Fruit fly (Drosophila melanogaster) whole organism, embryonic: Measurements from ENCODE around the gene Ttc19.
A peak's percentile ranks its signal among the peaks of the same experiment; 100 is the strongest.

Experiments used
- Aef1 ChIP-seq: fragments of 200-800 bp; sonication (Bioruptor generic); IDR thresholded peaks from 3 replicates; pipeline ENCODE4 v1.3.6; 2022; ENCODE audit warnings: missing biosample characterization, missing genetic modification characterization
- Bgb ChIP-seq: fragments of 200-800 bp; sonication (Bioruptor generic); IDR thresholded peaks from 2 replicates; pipeline ENCODE4 v1.3.6; 2022; ENCODE audit warnings: missing biosample characterization, missing genetic modification characterization; ENCODE audit not compliant: partially characterized antibody
- CG10543 ChIP-seq: fragments of 200-800 bp; sonication (Bioruptor generic); optimal IDR thresholded peaks from 3 replicates; lab custom pipeline; 2017; ENCODE audit warnings: missing biosample characterization, mild to moderate bottlenecking, missing genetic modification characterization, moderate library complexity
- CG10654 ChIP-seq: fragments of 200-800 bp; sonication (Bioruptor generic); optimal IDR thresholded peaks from 2 replicates; lab custom pipeline; 2016; ENCODE audit warnings: missing biosample characterization, missing genetic modification characterization
- CG11398 ChIP-seq: fragments of 200-800 bp; sonication (Bioruptor generic); optimal IDR thresholded peaks from 2 replicates; lab custom pipeline; 2016; ENCODE audit warnings: missing biosample characterization, missing genetic modification characterization
- CG12769 ChIP-seq: fragments of 200-800 bp; sonication (Bioruptor generic); optimal IDR thresholded peaks from 2 replicates; lab custom pipeline; 2019; ENCODE audit warnings: missing biosample characterization, mild to moderate bottlenecking, missing genetic modification characterization, moderate library complexity
- CG17612 ChIP-seq: fragments of 200-800 bp; sonication (Bioruptor generic); IDR thresholded peaks from 2 replicates; pipeline ENCODE4 v1.3.6; 2022; ENCODE audit warnings: missing biosample characterization, missing genetic modification characterization
- CG2116 ChIP-seq: fragments of 200-800 bp; sonication (Bioruptor generic); optimal IDR thresholded peaks from 3 replicates; lab custom pipeline; 2018; ENCODE audit warnings: missing biosample characterization, mild to moderate bottlenecking, missing genetic modification characterization
- CG30431 ChIP-seq: fragments of 200-800 bp; sonication (Bioruptor generic); optimal IDR thresholded peaks from 2 replicates; lab custom pipeline; 2017; ENCODE audit warnings: missing biosample characterization, missing genetic modification characterization
- CG3065 ChIP-seq: fragments of 200-800 bp; sonication (Bioruptor generic); optimal IDR thresholded peaks from 2 replicates; lab custom pipeline; 2016; ENCODE audit warnings: missing biosample characterization, missing genetic modification characterization
- CG31388 ChIP-seq: fragments of 200-800 bp; sonication (Bioruptor generic); optimal IDR thresholded peaks from 2 replicates; lab custom pipeline; 2016; ENCODE audit warnings: missing biosample characterization, missing genetic modification characterization
- CG3847 ChIP-seq: fragments of 200-800 bp; sonication (Bioruptor generic); IDR thresholded peaks from 2 replicates; pipeline ENCODE4 v1.3.6; 2022; ENCODE audit warnings: missing biosample characterization, missing genetic modification characterization
- CG4854 ChIP-seq: fragments of 200-800 bp; sonication (Bioruptor generic); optimal IDR thresholded peaks from 2 replicates; lab custom pipeline; 2016; ENCODE audit warnings: missing biosample characterization, missing genetic modification characterization, inconsistent platforms
- CG7786 ChIP-seq: fragments of 200-800 bp; sonication (Bioruptor generic); optimal IDR thresholded peaks from 2 replicates; lab custom pipeline; 2016; ENCODE audit warnings: missing biosample characterization, missing genetic modification characterization
- CG9797 ChIP-seq: fragments of 200-800 bp; sonication (Bioruptor generic); optimal IDR thresholded peaks from 3 replicates; lab custom pipeline; 2018; ENCODE audit warnings: missing biosample characterization, mild to moderate bottlenecking, missing genetic modification characterization
- CrebB ChIP-seq: fragments of 200-800 bp; sonication (Bioruptor generic); optimal IDR thresholded peaks from 3 replicates; lab custom pipeline; 2018; ENCODE audit warnings: missing biosample characterization, mild to moderate bottlenecking, missing genetic modification characterization
- D19A ChIP-seq: fragments of 200-800 bp; optimal IDR thresholded peaks from 3 replicates; lab custom pipeline; 2019; ENCODE audit warnings: missing biosample characterization, mild to moderate bottlenecking, missing genetic modification characterization, moderate library complexity
- Drgx ChIP-seq: fragments of 200-800 bp; sonication (Bioruptor generic); IDR thresholded peaks from 2 replicates; pipeline ENCODE4 v1.3.6; 2022; ENCODE audit warnings: missing biosample characterization, missing genetic modification characterization
- HHEX ChIP-seq: fragments of 200-800 bp; sonication (Bioruptor generic); optimal IDR thresholded peaks from 3 replicates; lab custom pipeline; 2017; ENCODE audit warnings: missing biosample characterization, mild to moderate bottlenecking, missing genetic modification characterization, missing genetic modification reagents
- Hr51 ChIP-seq, 2 experiments: fragments of 200-800 bp; sonication (Bioruptor generic); optimal IDR thresholded peaks; 2 replicates in 1 of 2; 3 replicates in 1 of 2; lab custom pipeline; 2016 to 2018; ENCODE audit warnings: missing biosample characterization in 2 of 2, missing genetic modification characterization in 2 of 2, mild to moderate bottlenecking in 1 of 2, moderate library complexity in 1 of 2
- Max ChIP-seq: fragments of 200-800 bp; sonication (Bioruptor generic); optimal IDR thresholded peaks from 2 replicates; lab custom pipeline; 2016; ENCODE audit warnings: missing biosample characterization, mild to moderate bottlenecking, missing genetic modification characterization
- Mes4 ChIP-seq: fragments of 200-800 bp; sonication (Bioruptor generic); optimal IDR thresholded peaks from 2 replicates; lab custom pipeline; 2016; ENCODE audit warnings: missing biosample characterization, missing genetic modification characterization
- Nf-YB ChIP-seq: fragments of 200-800 bp; sonication (Bioruptor generic); optimal IDR thresholded peaks from 3 replicates; lab custom pipeline; 2019; ENCODE audit warnings: missing biosample characterization, mild to moderate bottlenecking, missing genetic modification characterization, moderate library complexity
- Oaz ChIP-seq: fragments of 200-800 bp; sonication (Bioruptor generic); IDR thresholded peaks from 2 replicates; pipeline ENCODE4 v1.3.6; 2022; ENCODE audit warnings: missing biosample characterization, missing genetic modification characterization
- Optix ChIP-seq: fragments of 200-800 bp; sonication (Bioruptor generic); IDR thresholded peaks from 3 replicates; pipeline ENCODE4 v1.3.6; 2022; ENCODE audit warnings: missing biosample characterization, missing genetic modification characterization
- Rfx ChIP-seq: fragments of 200-800 bp; sonication (Bioruptor generic); IDR thresholded peaks from 2 replicates; pipeline ENCODE4 v1.3.6; 2022; ENCODE audit warnings: missing biosample characterization, missing genetic modification characterization
- Scr ChIP-seq: fragments of 200-800 bp; sonication (Bioruptor generic); IDR thresholded peaks from 2 replicates; pipeline ENCODE4 v1.3.6; 2022; ENCODE audit warnings: missing biosample characterization, missing genetic modification characterization; ENCODE audit not compliant: partially characterized antibody
- Sry-δ ChIP-seq: fragments of 200-800 bp; sonication (Bioruptor generic); optimal IDR thresholded peaks from 2 replicates; lab custom pipeline; 2016; ENCODE audit warnings: missing biosample characterization, missing genetic modification characterization
- ac ChIP-seq: fragments of 200-800 bp; sonication (Bioruptor generic); optimal IDR thresholded peaks from 3 replicates; lab custom pipeline; 2017; ENCODE audit warnings: missing biosample characterization, mild to moderate bottlenecking, missing genetic modification characterization
- ato ChIP-seq: fragments of 200-800 bp; sonication (Bioruptor generic); IDR thresholded peaks from 2 replicates; pipeline ENCODE4 v1.3.6; 2022; ENCODE audit warnings: missing biosample characterization, missing genetic modification characterization; ENCODE audit not compliant: partially characterized antibody
- bowl ChIP-seq: fragments of 200-800 bp; sonication (Bioruptor generic); IDR thresholded peaks from 2 replicates; pipeline ENCODE4 v1.3.6; 2022; ENCODE audit warnings: missing biosample characterization, missing genetic modification characterization
- dm ChIP-seq: fragments of 200-800 bp; sonication (Bioruptor generic); optimal IDR thresholded peaks from 3 replicates; lab custom pipeline; 2016; ENCODE audit warnings: missing biosample characterization, missing genetic modification characterization
- fd3F ChIP-seq: fragments of 200-800 bp; sonication (Bioruptor generic); optimal IDR thresholded peaks from 2 replicates; lab custom pipeline; 2018; ENCODE audit warnings: missing biosample characterization, mild to moderate bottlenecking, missing genetic modification characterization, moderate library complexity
- fu2 ChIP-seq: fragments of 200-800 bp; sonication (Bioruptor generic); optimal IDR thresholded peaks from 2 replicates; lab custom pipeline; 2016; ENCODE audit warnings: missing biosample characterization, missing genetic modification characterization
- gce ChIP-seq: fragments of 200-800 bp; sonication (Bioruptor generic); IDR thresholded peaks from 3 replicates; pipeline ENCODE4 v1.3.6; 2022; ENCODE audit warnings: missing biosample characterization, missing genetic modification characterization
- gt ChIP-seq: fragments of 200-800 bp; sonication (Bioruptor generic); IDR thresholded peaks from 2 replicates; pipeline ENCODE4 v1.3.6; 2022; ENCODE audit warnings: missing biosample characterization, missing genetic modification characterization
- hbn ChIP-seq: fragments of 200-800 bp; sonication (Bioruptor generic); IDR thresholded peaks from 2 replicates; pipeline ENCODE4 v1.3.6; 2022; ENCODE audit warnings: missing biosample characterization, missing genetic modification characterization; ENCODE audit not compliant: partially characterized antibody
- ind ChIP-seq: fragments of 200-800 bp; sonication (Bioruptor generic); optimal IDR thresholded peaks from 3 replicates; lab custom pipeline; 2016; ENCODE audit warnings: missing biosample characterization, missing genetic modification characterization
- klu ChIP-seq: fragments of 200-800 bp; sonication (Bioruptor generic); IDR thresholded peaks from 2 replicates; pipeline ENCODE4 v1.3.6; 2022; ENCODE audit warnings: missing biosample characterization, missing genetic modification characterization
- knrl ChIP-seq: fragments of 200-800 bp; sonication (Bioruptor generic); IDR thresholded peaks from 3 replicates; pipeline ENCODE4 v1.3.6; 2022; ENCODE audit warnings: missing biosample characterization, missing genetic modification characterization; ENCODE audit not compliant: partially characterized antibody
- nau ChIP-seq: fragments of 200-800 bp; sonication (Bioruptor generic); optimal IDR thresholded peaks from 3 replicates; lab custom pipeline; 2017; ENCODE audit warnings: missing biosample characterization, mild to moderate bottlenecking, missing genetic modification characterization, missing genetic modification reagents
- pfk ChIP-seq: fragments of 200-800 bp; sonication (Bioruptor generic); optimal IDR thresholded peaks from 2 replicates; lab custom pipeline; 2018; ENCODE audit warnings: missing biosample characterization, mild to moderate bottlenecking, missing genetic modification characterization, moderate library complexity
- pum ChIP-seq: fragments of 200-800 bp; sonication (Bioruptor generic); optimal IDR thresholded peaks from 2 replicates; lab custom pipeline; 2016; ENCODE audit warnings: missing biosample characterization, missing genetic modification characterization
- slbo ChIP-seq: fragments of 200-800 bp; sonication (Bioruptor generic); IDR thresholded peaks from 2 replicates; pipeline ENCODE4 v1.3.6; 2022; ENCODE audit warnings: missing biosample characterization, missing genetic modification characterization
- tin ChIP-seq: fragments of 200-800 bp; sonication (Bioruptor generic); optimal IDR thresholded peaks from 3 replicates; lab custom pipeline; 2016; ENCODE audit warnings: missing biosample characterization, missing genetic modification characterization
- tll ChIP-seq, 2 experiments: fragments of 200-800 bp in 1 of 2; fragments of >200 bp in 1 of 2; sonication (Bioruptor generic) in 1 of 2; optimal IDR thresholded peaks; 2 replicates each; lab custom pipeline; 2017 to 2019; ENCODE audit warnings: missing biosample characterization in 2 of 2, missing genetic modification characterization in 2 of 2, mild to moderate bottlenecking in 1 of 2, moderate library complexity in 1 of 2
- trem ChIP-seq: fragments of 200-800 bp; optimal IDR thresholded peaks from 3 replicates; lab custom pipeline; 2019; ENCODE audit warnings: missing biosample characterization, mild to moderate bottlenecking, missing genetic modification characterization, moderate library complexity
- ttk ChIP-seq: fragments of 200-800 bp; sonication (Bioruptor generic); IDR thresholded peaks from 2 replicates; pipeline ENCODE4 v2.1.2; 2022; ENCODE audit warnings: missing biosample characterization, missing genetic modification characterization
- usp ChIP-seq: fragments of >200 bp; optimal IDR thresholded peaks from 2 replicates; lab custom pipeline; 2017; ENCODE audit warnings: missing biosample characterization, missing genetic modification characterization
- z ChIP-seq: fragments of 200-800 bp; sonication (Bioruptor generic); IDR thresholded peaks from 3 replicates; pipeline ENCODE4 v1.3.6; 2022; ENCODE audit warnings: missing biosample characterization, missing genetic modification characterization

Ttc19 gene

dm6 chr2L:19034213-19034929, 10.6 kb downstream of the Ttc19 start, which contains the start of the genes mib2 and CG31800 (continued):
- TF ChIP-seq Nf-YB (GFP tag; lab: Kevin White, UChicago): no peak
- no peak for TF ChIP-seq CG31388 (GFP tag; lab: Kevin White, UChicago)
- TF ChIP-seq usp (GFP tag; lab: Kevin White, UChicago): no peak
- TF ChIP-seq Mes4 (GFP tag; lab: Kevin White, UChicago): no peak
- no peak for TF ChIP-seq CG12769 (tag; lab: Kevin White, UChicago)
- no peak for TF ChIP-seq Max (GFP tag; lab: Kevin White, UChicago)
- no peak for TF ChIP-seq ttk (GFP tag; lab: Robert Waterston, UW)
- peak; percentile 55 for TF ChIP-seq hbn (GFP tag; lab: Robert Waterston, UW)
- TF ChIP-seq CG2116 (GFP tag; lab: Kevin White, UChicago): peak; percentile 73
- TF ChIP-seq Scr (GFP tag; lab: Robert Waterston, UW): peak; percentile 85
- no peak for TF ChIP-seq gt (GFP tag; lab: Robert Waterston, UW)
- TF ChIP-seq HHEX (GFP tag; lab: Kevin White, UChicago): no peak
- no peak for TF ChIP-seq D19A
- TF ChIP-seq Aef1: no peak
- no peak for TF ChIP-seq CG10654 (GFP tag; lab: Kevin White, UChicago)
- TF ChIP-seq tll (GFP tag; optimal IDR thresholded peaks at IDR 0.05; lab: Kevin White, UChicago): no peak
- TF ChIP-seq klu (GFP tag; lab: Robert Waterston, UW): no peak
- TF ChIP-seq Bgb (GFP tag; lab: Robert Waterston, UW): peak; percentile 89
- peak; percentile 86 for TF ChIP-seq knrl
- TF ChIP-seq tin (GFP tag; lab: Kevin White, UChicago): no peak
- TF ChIP-seq CG7786 (GFP tag; lab: Kevin White, UChicago): no peak
- TF ChIP-seq slbo (GFP tag; lab: Robert Waterston, UW): peak; percentile 20; the same call in 1 of the 2 replicates
- TF ChIP-seq CG10543 (GFP tag; lab: Kevin White, UChicago): no peak
- no peak for TF ChIP-seq CG9797 (GFP tag; lab: Kevin White, UChicago)
- no peak for TF ChIP-seq ind (GFP tag; lab: Kevin White, UChicago)
- TF ChIP-seq gce (GFP tag; lab: Robert Waterston, UW): no peak
- TF ChIP-seq CrebB (tag; lab: Kevin White, UChicago): no peak
- no peak for TF ChIP-seq CG30431 (GFP tag; lab: Kevin White, UChicago)
- TF ChIP-seq Drgx (GFP tag; lab: Robert Waterston, UW): no peak
- no peak for TF ChIP-seq CG17612 (GFP tag; lab: Robert Waterston, UW)
- no peak for TF ChIP-seq bowl (GFP tag; lab: Robert Waterston, UW)
- TF ChIP-seq Optix (GFP tag; lab: Robert Waterston, UW): no peak
- TF ChIP-seq nau (GFP tag; lab: Kevin White, UChicago): no peak
- no peak for TF ChIP-seq pum
- TF ChIP-seq Oaz (GFP tag; lab: Robert Waterston, UW): no peak
- no peak for TF ChIP-seq pfk (GFP tag; lab: Kevin White, UChicago)
- TF ChIP-seq ac: no peak
- no peak for TF ChIP-seq CG11398 (GFP tag; lab: Kevin White, UChicago)
- no peak for TF ChIP-seq fd3F
- peak; percentile 52; the same call in 1 of the 2 replicates for TF ChIP-seq ato
- TF ChIP-seq dm (GFP tag; lab: Kevin White, UChicago): peak; percentile 57
- no peak for TF ChIP-seq CG4854 (GFP tag; lab: Kevin White, UChicago)
- peak; percentile 93 for TF ChIP-seq Sry-δ (GFP tag; lab: Kevin White, UChicago)
- peak; percentile 58 for TF ChIP-seq trem
- TF ChIP-seq Rfx (GFP tag; lab: Robert Waterston, UW): no peak
- TF ChIP-seq CG3065 (GFP tag; lab: Kevin White, UChicago): no peak
- no peak for TF ChIP-seq Hr51 (GFP tag; optimal IDR thresholded peaks at IDR 0.05; lab: Kevin White, UChicago)
- TF ChIP-seq z: no peak
- TF ChIP-seq CG3847: no peak
- TF ChIP-seq fu2 (GFP tag; lab: Kevin White, UChicago): no peak
